Worm (Caenorhabditis elegans) whole organism, young adult: ENCODE results near the gene tbg-1.

Source experiments
- B0019.2 ChIP-seq: fragments of 200-800 bp; sonication (Bioruptor generic); conservative IDR thresholded peaks from 2 replicates; pipeline ENCODE4 v1.3.6; 2022; ENCODE audit warnings: missing genetic modification reagents, missing genetic modification characterization, missing compliant biosample characterization
- C06A6.2 ChIP-seq: fragments of 200-800 bp; sonication (Bioruptor generic); conservative IDR thresholded peaks from 2 replicates; pipeline ENCODE4 v1.3.6; 2022; ENCODE audit warnings: missing genetic modification characterization, missing compliant biosample characterization
- D2030.7 ChIP-seq: fragments of 200-800 bp; sonication (Bioruptor generic); IDR thresholded peaks from 2 replicates; pipeline ENCODE4 v1.3.6; 2022; ENCODE audit warnings: missing genetic modification reagents, missing genetic modification characterization, missing compliant biosample characterization
- F23B12.7 ChIP-seq: sonication (generic microtip); optimal IDR thresholded peaks from 2 replicates; lab custom pipeline; 2017; ENCODE audit warnings: missing genetic modification characterization, mild to moderate bottlenecking, missing compliant biosample characterization, antibody characterized with exemption, moderate library complexity; ENCODE audit not compliant: insufficient read depth
- F33H1.4 ChIP-seq: fragments of 200-800 bp; sonication (Bioruptor generic); IDR thresholded peaks from 2 replicates; pipeline ENCODE4 v1.3.6; 2022; ENCODE audit warnings: missing genetic modification reagents, missing genetic modification characterization, missing compliant biosample characterization
- F37B4.10 ChIP-seq: fragments of 200-800 bp; sonication (Bioruptor generic); IDR thresholded peaks from 2 replicates; pipeline ENCODE4 v1.3.6; 2022; ENCODE audit warnings: missing genetic modification characterization, missing compliant biosample characterization
- F39B2.1 ChIP-seq: fragments of 200-800 bp; sonication (Bioruptor generic); IDR thresholded peaks from 2 replicates; pipeline ENCODE4 v1.3.6; 2022; ENCODE audit warnings: missing genetic modification reagents, missing genetic modification characterization, missing compliant biosample characterization
- F57C9.4 ChIP-seq: sonication (generic microtip); optimal IDR thresholded peaks from 2 replicates; lab custom pipeline; 2017; ENCODE audit warnings: mild to moderate bottlenecking, missing genetic modification characterization, missing compliant biosample characterization
- K12H6.12 ChIP-seq: fragments of 200-800 bp; sonication (Bioruptor generic); optimal IDR thresholded peaks from 2 replicates; lab custom pipeline; 2018; ENCODE audit warnings: mild to moderate bottlenecking, missing genetic modification characterization, missing compliant biosample characterization
- T07F8.4 ChIP-seq: sonication (generic microtip); optimal IDR thresholded peaks from 2 replicates; lab custom pipeline; 2016; ENCODE audit warnings: mild to moderate bottlenecking, missing genetic modification characterization, moderate library complexity, missing compliant biosample characterization
- Y67H2A.10 ChIP-seq: fragments of 200-800 bp; sonication (Bioruptor generic); conservative IDR thresholded peaks from 2 replicates; pipeline ENCODE4 v1.3.6; 2022; ENCODE audit warnings: missing genetic modification reagents, missing genetic modification characterization, missing compliant biosample characterization
- Y79H2A.3 ChIP-seq: fragments of 200-800 bp; sonication (Bioruptor generic); conservative IDR thresholded peaks from 2 replicates; pipeline ENCODE4 v1.3.6; 2022; ENCODE audit warnings: missing genetic modification reagents, missing genetic modification characterization, missing compliant biosample characterization
- Y95B8A.8 ChIP-seq: fragments of 200-800 bp; sonication (Bioruptor generic); IDR thresholded peaks from 2 replicates; pipeline ENCODE4 v1.3.6; 2022; ENCODE audit warnings: missing genetic modification reagents, missing genetic modification characterization, missing compliant biosample characterization
- akir-1 ChIP-seq: fragments of 200-800 bp; sonication (Bioruptor generic); optimal IDR thresholded peaks from 2 replicates; lab custom pipeline; 2018; ENCODE audit warnings: mild to moderate bottlenecking, missing genetic modification characterization, moderate library complexity, missing compliant biosample characterization
- ama-1 ChIP-seq, 3 experiments: fragments of 150-350 bp in 1 of 3; sonication (generic microtip) in 2 of 3; optimal IDR thresholded peaks; 2 replicates each; lab custom pipeline; 2014 to 2018; ENCODE audit warnings: missing biosample characterization in 2 of 3, missing genetic modification characterization in 2 of 3, missing genetic modification reagents in 2 of 3
- attf-6 ChIP-seq: fragments of 200-800 bp; sonication (Bioruptor generic); IDR thresholded peaks from 2 replicates; pipeline ENCODE4 v1.3.6; 2022; ENCODE audit warnings: missing genetic modification reagents, missing genetic modification characterization, missing compliant biosample characterization
- dox-1 ChIP-seq: fragments of 200-800 bp; sonication (Bioruptor generic); IDR thresholded peaks from 2 replicates; pipeline ENCODE4 v1.3.6; 2022; ENCODE audit warnings: missing genetic modification reagents, missing genetic modification characterization, missing compliant biosample characterization
- egl-18 ChIP-seq: fragments of 200-800 bp; sonication (Bioruptor generic); IDR thresholded peaks from 2 replicates; pipeline ENCODE4 v1.3.6; 2022; ENCODE audit warnings: missing genetic modification reagents, missing genetic modification characterization, missing compliant biosample characterization
- egrh-3 ChIP-seq: fragments of 200-800 bp; sonication (Bioruptor generic); IDR thresholded peaks from 2 replicates; pipeline ENCODE4 v1.3.6; 2022; ENCODE audit warnings: missing genetic modification reagents, missing genetic modification characterization, missing compliant biosample characterization
- hlh-26 ChIP-seq: fragments of 200-800 bp; sonication (Bioruptor generic); conservative IDR thresholded peaks from 2 replicates; pipeline ENCODE4 v1.3.6; 2022; ENCODE audit warnings: missing genetic modification reagents, missing genetic modification characterization, missing compliant biosample characterization
- hmg-20 ChIP-seq: fragments of 200-800 bp; sonication (Bioruptor generic); IDR thresholded peaks from 2 replicates; pipeline ENCODE4 v1.3.6; 2022; ENCODE audit warnings: missing genetic modification reagents, missing genetic modification characterization, missing compliant biosample characterization
- hrde-1 ChIP-seq: sonication (generic microtip); optimal IDR thresholded peaks from 2 replicates; lab custom pipeline; 2016; ENCODE audit warnings: missing genetic modification characterization, mild to moderate bottlenecking, missing compliant biosample characterization, moderate library complexity, missing genotype, missing genetic modification reagents, borderline replicate concordance
- lin-40 ChIP-seq: sonication (generic microtip); optimal IDR thresholded peaks from 2 replicates; lab custom pipeline; 2016; ENCODE audit warnings: missing genetic modification characterization, mild to moderate bottlenecking, missing compliant biosample characterization, missing genotype, missing genetic modification reagents
- lir-1 ChIP-seq: fragments of 200-800 bp; sonication (Bioruptor generic); conservative IDR thresholded peaks from 2 replicates; pipeline ENCODE4 v1.3.6; 2022; ENCODE audit warnings: missing genetic modification reagents, missing genetic modification characterization, missing compliant biosample characterization
- lsy-27 ChIP-seq: sonication (generic microtip); optimal IDR thresholded peaks from 2 replicates; lab custom pipeline; 2017; ENCODE audit warnings: missing genetic modification characterization, mild to moderate bottlenecking, missing compliant biosample characterization, antibody characterized with exemption, missing genotype, borderline replicate concordance; ENCODE audit not compliant: insufficient read depth
- madf-6 ChIP-seq: fragments of 200-800 bp; sonication (Bioruptor generic); IDR thresholded peaks from 2 replicates; pipeline ENCODE4 v1.3.6; 2022; ENCODE audit warnings: missing genetic modification reagents, missing genetic modification characterization, missing compliant biosample characterization
- nfya-1 ChIP-seq: sonication (generic microtip); optimal IDR thresholded peaks from 2 replicates; lab custom pipeline; 2017; ENCODE audit warnings: antibody characterized with exemption, missing compliant biosample characterization, missing genetic modification characterization, borderline replicate concordance; ENCODE audit not compliant: insufficient read depth
- nhr-120 ChIP-seq: fragments of 200-800 bp; sonication (Bioruptor generic); IDR thresholded peaks from 2 replicates; pipeline ENCODE4 v1.3.6; 2022; ENCODE audit warnings: missing genetic modification characterization, missing compliant biosample characterization
- nhr-27 ChIP-seq: fragments of 200-800 bp; sonication (Bioruptor generic); optimal IDR thresholded peaks from 2 replicates; lab custom pipeline; 2018; ENCODE audit warnings: mild to moderate bottlenecking, missing genetic modification characterization, moderate library complexity, missing compliant biosample characterization
- pha-4 ChIP-seq: fragments of 150-350 bp; sonication (generic microtip); optimal IDR thresholded peaks from 2 replicates; lab custom pipeline; 2014; ENCODE audit warnings: missing biosample characterization, missing genetic modification reagents, missing genetic modification characterization
- somi-1 ChIP-seq: fragments of 200-800 bp; sonication (Bioruptor generic); optimal IDR thresholded peaks from 2 replicates; lab custom pipeline; 2018; ENCODE audit warnings: mild to moderate bottlenecking, missing genetic modification characterization, missing compliant biosample characterization
- tbx-9 ChIP-seq: sonication (generic microtip); optimal IDR thresholded peaks from 2 replicates; lab custom pipeline; 2016; ENCODE audit warnings: borderline replicate concordance, missing genetic modification characterization, inconsistent platforms, missing compliant biosample characterization
- xnd-1 ChIP-seq: sonication (generic microtip); optimal IDR thresholded peaks from 2 replicates; lab custom pipeline; 2016; ENCODE audit warnings: missing genotype, missing genetic modification reagents, missing genetic modification characterization, missing compliant biosample characterization
- ztf-3 ChIP-seq: fragments of 200-800 bp; sonication (Bioruptor generic); optimal IDR thresholded peaks from 2 replicates; lab custom pipeline; 2018; ENCODE audit warnings: mild to moderate bottlenecking, missing genetic modification characterization, missing compliant biosample characterization

The tbg-1 gene

DNA sequence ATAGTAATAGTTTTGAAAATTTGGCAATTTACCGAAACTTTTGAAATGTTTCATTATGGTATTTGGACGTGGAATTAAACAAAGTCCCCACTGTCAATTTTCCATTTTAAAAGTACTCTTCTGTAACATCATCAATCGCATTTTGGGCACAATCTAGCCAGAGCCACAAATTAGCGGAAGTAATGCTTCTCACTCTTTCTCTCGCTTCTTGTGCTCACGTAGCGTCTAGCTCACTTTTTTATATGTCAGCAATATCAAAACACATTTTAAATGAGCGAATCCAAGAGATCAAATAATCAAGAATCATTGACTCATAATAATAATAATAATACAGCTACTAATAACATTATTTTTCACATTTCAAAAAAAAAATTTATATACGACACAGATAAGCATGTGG, 35.0 kb upstream of the tbg-1 start:
- no peak for TF ChIP-seq F23B12.7
- no peak for TF ChIP-seq F57C9.4 (tag; lab: Kevin White, UChicago)
- no peak for TF ChIP-seq akir-1 (GFP tag; lab: Kevin White, UChicago)
- no peak for TF ChIP-seq Y79H2A.3 (GFP tag; lab: Robert Waterston, UW)
- no peak for TF ChIP-seq xnd-1
- no peak for TF ChIP-seq nhr-27 (tag; lab: Kevin White, UChicago)
- no peak for TF ChIP-seq lir-1 (GFP tag; lab: Robert Waterston, UW)
- TF ChIP-seq attf-6 (GFP tag; lab: Robert Waterston, UW): no peak
- TF ChIP-seq madf-6 (GFP tag; lab: Robert Waterston, UW): no peak
- no peak for TF ChIP-seq egl-18
- no peak for TF ChIP-seq hrde-1 (tag; lab: Kevin White, UChicago)
- TF ChIP-seq lsy-27 (tag; lab: Kevin White, UChicago): no peak
- no peak for TF ChIP-seq pha-4
- no peak for TF ChIP-seq nhr-120 (GFP tag; lab: Robert Waterston, UW)
- TF ChIP-seq tbx-9 (tag; lab: Kevin White, UChicago): no peak
- TF ChIP-seq D2030.7 (GFP tag; lab: Robert Waterston, UW): no peak
- TF ChIP-seq dox-1: no peak
- TF ChIP-seq B0019.2 (GFP tag; lab: Robert Waterston, UW): no peak
- TF ChIP-seq T07F8.4 (tag; lab: Kevin White, UChicago): no peak
- TF ChIP-seq F33H1.4 (GFP tag; lab: Robert Waterston, UW): no peak
- TF ChIP-seq, all 124 proteins: peak for 0

DNA sequence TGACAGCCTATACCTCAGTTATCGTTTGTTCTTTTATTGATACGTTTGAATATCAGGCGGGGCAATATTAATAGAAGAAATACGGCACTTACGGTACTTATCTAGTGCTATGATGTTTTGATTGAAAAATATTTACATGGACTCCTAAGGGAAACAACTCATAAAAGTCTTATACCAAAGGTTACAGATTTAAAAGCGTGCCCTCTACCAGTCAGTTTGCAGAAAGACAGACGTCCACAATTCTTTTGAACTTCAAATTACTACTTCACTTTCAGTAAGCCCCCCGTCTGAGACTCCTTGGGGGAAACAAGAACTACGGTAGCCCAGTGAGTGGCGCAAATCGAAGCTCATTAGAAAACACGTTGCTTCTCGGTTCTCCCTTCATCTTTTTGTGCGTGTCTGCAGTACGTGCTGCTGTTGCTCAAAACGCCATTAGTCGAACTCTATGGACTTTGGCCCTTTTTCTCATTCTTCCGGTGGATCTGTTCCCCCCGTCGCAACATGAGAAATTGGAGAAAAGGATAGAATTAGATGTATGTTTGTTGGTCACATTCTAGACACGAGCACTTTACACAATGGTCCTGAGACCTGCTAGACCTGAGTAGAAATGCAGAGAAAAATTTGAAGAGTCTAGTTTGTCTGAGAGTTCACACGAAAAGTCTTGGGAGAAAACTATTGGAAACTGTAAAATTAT, 33.5 kb upstream of the tbg-1 start:
- TF ChIP-seq K12H6.12 (tag; lab: Kevin White, UChicago): peak; percentile 22
- no peak for TF ChIP-seq ama-1 (optimal IDR thresholded peaks at IDR 0.05; lab: Kevin White, UChicago)
- no peak for TF ChIP-seq ama-1 (GFP tag; optimal IDR thresholded peaks at IDR 0.05; lab: Kevin White, UChicago)
- TF ChIP-seq, all 124 proteins: peak for 1

DNA sequence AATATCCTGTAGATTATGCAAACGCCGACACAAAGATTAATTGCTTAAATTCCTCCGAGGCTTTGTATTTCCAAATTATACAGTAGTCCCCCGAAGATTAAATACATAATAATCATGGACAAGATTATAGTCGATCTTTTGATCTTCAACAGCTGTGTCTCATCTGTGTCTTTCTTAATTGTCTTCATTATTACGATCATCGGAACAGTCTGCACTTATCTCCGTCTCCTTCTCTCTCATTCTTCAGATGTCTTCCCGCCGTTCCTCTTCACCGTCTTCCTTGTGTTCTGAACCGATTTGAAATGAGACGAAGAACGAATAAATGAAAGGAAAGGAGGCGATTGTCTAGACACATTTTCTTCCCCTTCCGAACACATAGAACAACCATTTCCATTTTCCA, 32.2 kb upstream of the tbg-1 start:
- TF ChIP-seq Y95B8A.8 (GFP tag; lab: Robert Waterston, UW) (no peak), F37B4.10 (no peak)

DNA sequence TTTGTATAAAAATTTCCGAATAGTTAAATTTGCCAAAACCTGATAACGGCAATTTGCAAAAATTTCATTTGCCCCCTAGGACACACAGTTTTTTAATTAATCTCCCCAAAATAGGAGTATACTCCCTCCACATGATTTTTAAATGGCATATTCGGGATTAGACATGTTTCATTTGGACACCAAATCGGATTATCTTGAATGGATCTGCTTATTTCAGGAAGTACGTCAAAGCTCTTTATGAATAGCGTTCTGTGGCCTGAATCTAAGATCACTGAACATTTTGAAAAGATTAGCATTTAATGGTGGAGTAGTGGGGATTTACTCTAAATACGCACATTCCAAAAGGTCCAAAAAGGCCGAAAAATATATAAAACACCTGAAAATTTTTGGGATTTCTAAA, 29.6 kb upstream of the tbg-1 start:
- TF ChIP-seq C06A6.2 (GFP tag; lab: Robert Waterston, UW) (no peak), tbx-9 (tag; lab: Kevin White, UChicago) (no peak), nfya-1 (tag; lab: Kevin White, UChicago) (no peak), lin-40 (tag; lab: Kevin White, UChicago) (no peak), F39B2.1 (GFP tag; lab: Robert Waterston, UW) (no peak), egrh-3 (no peak), hmg-20 (GFP tag; lab: Robert Waterston, UW) (no peak)

DNA sequence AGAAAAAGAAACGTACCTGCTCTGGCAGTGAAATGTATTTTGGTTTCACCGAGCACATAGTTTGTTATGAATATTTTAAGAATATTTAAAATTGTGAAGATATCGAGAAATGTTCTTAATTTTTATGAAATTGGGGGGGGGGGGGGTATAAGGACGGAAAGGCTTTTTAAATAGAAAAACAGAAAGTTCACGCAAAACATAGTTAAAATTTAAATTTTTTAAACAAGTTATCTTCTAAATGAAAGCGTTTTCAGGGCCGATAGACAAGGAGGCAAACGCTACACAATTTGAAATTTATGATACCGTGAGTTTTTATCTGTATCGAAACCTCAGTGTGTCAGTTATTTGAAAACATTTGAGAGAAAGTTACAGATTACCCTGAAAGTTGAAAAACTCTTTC, 26.8 kb upstream of the tbg-1 start, which contains the start of gene C15H7.4:
Gene C15H7.4 (minus strand): TSS at position 101 of the 400 bp plus-strand sequence.
- TF ChIP-seq hlh-26 (no peak), Y67H2A.10 (no peak), somi-1 (GFP tag; lab: Kevin White, UChicago) (no peak), ztf-3 (no peak)
